Worm (Caenorhabditis elegans) whole organism, young adult: Measurements from ENCODE around the gene mks-2.

ENCODE experiments used
- B0261.1 ChIP-seq: sonication (generic microtip); optimal IDR thresholded peaks from 2 replicates; lab custom pipeline; 2016; ENCODE audit warnings: mild to moderate bottlenecking, missing genetic modification characterization, moderate library complexity, missing compliant biosample characterization
- C06A6.2 ChIP-seq: fragments of 200-800 bp; sonication (Bioruptor generic); conservative IDR thresholded peaks from 2 replicates; pipeline ENCODE4 v1.3.6; 2022; ENCODE audit warnings: missing genetic modification characterization, missing compliant biosample characterization
- C17E4.6 ChIP-seq: fragments of 200-800 bp; sonication (Bioruptor generic); IDR thresholded peaks from 2 replicates; pipeline ENCODE4 v1.3.6; 2022; ENCODE audit warnings: missing genetic modification reagents, missing genetic modification characterization, missing compliant biosample characterization
- F10E7.11 ChIP-seq: sonication (generic microtip); optimal IDR thresholded peaks from 2 replicates; lab custom pipeline; 2017; ENCODE audit warnings: mild to moderate bottlenecking, missing genetic modification characterization, moderate library complexity, missing compliant biosample characterization
- F23B12.7 ChIP-seq: sonication (generic microtip); optimal IDR thresholded peaks from 2 replicates; lab custom pipeline; 2017; ENCODE audit warnings: missing genetic modification characterization, mild to moderate bottlenecking, missing compliant biosample characterization, antibody characterized with exemption, moderate library complexity; ENCODE audit not compliant: insufficient read depth
- F39B2.1 ChIP-seq: fragments of 200-800 bp; sonication (Bioruptor generic); IDR thresholded peaks from 2 replicates; pipeline ENCODE4 v1.3.6; 2022; ENCODE audit warnings: missing genetic modification reagents, missing genetic modification characterization, missing compliant biosample characterization
- F55B11.4 ChIP-seq: sonication (generic microtip); optimal IDR thresholded peaks from 2 replicates; lab custom pipeline; 2016; ENCODE audit warnings: missing compliant biosample characterization, missing genetic modification characterization, borderline replicate concordance; ENCODE audit not compliant: insufficient read depth
- F57C9.4 ChIP-seq: sonication (generic microtip); optimal IDR thresholded peaks from 2 replicates; lab custom pipeline; 2017; ENCODE audit warnings: mild to moderate bottlenecking, missing genetic modification characterization, missing compliant biosample characterization
- K11D2.4 ChIP-seq: fragments of 200-800 bp; sonication (Bioruptor generic); IDR thresholded peaks from 2 replicates; pipeline ENCODE4 v1.3.6; 2022; ENCODE audit warnings: missing genetic modification reagents, missing genetic modification characterization, missing compliant biosample characterization
- T26A5.8 ChIP-seq: sonication (generic microtip); optimal IDR thresholded peaks from 2 replicates; lab custom pipeline; 2016; ENCODE audit warnings: missing genetic modification characterization, missing compliant biosample characterization
- Y56A3A.18 ChIP-seq: fragments of 200-800 bp; sonication (Bioruptor generic); IDR thresholded peaks from 2 replicates; pipeline ENCODE4 v1.3.6; 2022; ENCODE audit warnings: missing genetic modification reagents, missing genetic modification characterization, missing compliant biosample characterization
- ZK185.1 ChIP-seq: sonication (generic microtip); optimal IDR thresholded peaks from 2 replicates; lab custom pipeline; 2016; ENCODE audit warnings: mild to moderate bottlenecking, missing genetic modification characterization, missing compliant biosample characterization; ENCODE audit not compliant: poor library complexity, severe bottlenecking
- ama-1 ChIP-seq, 3 experiments: fragments of 150-350 bp in 1 of 3; sonication (generic microtip) in 2 of 3; optimal IDR thresholded peaks; 2 replicates each; lab custom pipeline; 2014 to 2018; ENCODE audit warnings: missing biosample characterization in 2 of 3, missing genetic modification characterization in 2 of 3, missing genetic modification reagents in 2 of 3
- attf-5 ChIP-seq: fragments of 200-800 bp; sonication (Bioruptor generic); optimal IDR thresholded peaks from 2 replicates; lab custom pipeline; 2018; ENCODE audit warnings: mild to moderate bottlenecking, missing genetic modification characterization, missing compliant biosample characterization
- attf-6 ChIP-seq: fragments of 200-800 bp; sonication (Bioruptor generic); IDR thresholded peaks from 2 replicates; pipeline ENCODE4 v1.3.6; 2022; ENCODE audit warnings: missing genetic modification reagents, missing genetic modification characterization, missing compliant biosample characterization
- cebp-1 ChIP-seq, 2 experiments: fragments of 200-800 bp in 1 of 2; sonication (Bioruptor generic) in 1 of 2; sonication (generic microtip) in 1 of 2; IDR thresholded peaks in 1 of 2; optimal IDR thresholded peaks in 1 of 2; 2 replicates each; pipeline versions ENCODE4 v1.3.6 to Lab custom; 2017 to 2022; ENCODE audit warnings: missing compliant biosample characterization in 2 of 2, missing genetic modification characterization in 2 of 2, mild to moderate bottlenecking in 1 of 2, missing genetic modification reagents in 1 of 2, moderate library complexity in 1 of 2
- ceh-79 ChIP-seq: sonication (generic microtip); optimal IDR thresholded peaks from 2 replicates; lab custom pipeline; 2017; ENCODE audit warnings: mild to moderate bottlenecking, missing genetic modification characterization, missing compliant biosample characterization
- ceh-91 ChIP-seq: fragments of 200-800 bp; sonication (Bioruptor generic); IDR thresholded peaks from 2 replicates; pipeline ENCODE4 v1.3.6; 2022; ENCODE audit warnings: missing genetic modification reagents, missing genetic modification characterization, missing compliant biosample characterization
- chd-7 ChIP-seq: sonication (generic microtip); optimal IDR thresholded peaks from 2 replicates; lab custom pipeline; 2016; ENCODE audit warnings: mild to moderate bottlenecking, missing genetic modification characterization, moderate library complexity, missing compliant biosample characterization
- dox-1 ChIP-seq: fragments of 200-800 bp; sonication (Bioruptor generic); IDR thresholded peaks from 2 replicates; pipeline ENCODE4 v1.3.6; 2022; ENCODE audit warnings: missing genetic modification reagents, missing genetic modification characterization, missing compliant biosample characterization
- egrh-3 ChIP-seq: fragments of 200-800 bp; sonication (Bioruptor generic); IDR thresholded peaks from 2 replicates; pipeline ENCODE4 v1.3.6; 2022; ENCODE audit warnings: missing genetic modification reagents, missing genetic modification characterization, missing compliant biosample characterization
- ekl-4 ChIP-seq: fragments of 200-800 bp; sonication (Bioruptor generic); IDR thresholded peaks from 2 replicates; pipeline ENCODE4 v1.3.6; 2022; ENCODE audit warnings: missing genetic modification reagents, missing genetic modification characterization, missing compliant biosample characterization
- hmg-1.2 ChIP-seq: fragments of 200-800 bp; sonication (Bioruptor generic); IDR thresholded peaks from 2 replicates; pipeline ENCODE4 v1.3.6; 2022; ENCODE audit warnings: missing genetic modification reagents, missing genetic modification characterization, missing compliant biosample characterization
- lag-1 ChIP-seq: fragments of 200-800 bp; sonication (Bioruptor generic); IDR thresholded peaks from 2 replicates; pipeline ENCODE4 v1.3.6; 2022; ENCODE audit warnings: missing genetic modification reagents, missing genetic modification characterization, missing compliant biosample characterization
- let-526 ChIP-seq: fragments of 200-800 bp; sonication (Bioruptor generic); IDR thresholded peaks from 2 replicates; pipeline ENCODE4 v1.3.6; 2022; ENCODE audit warnings: missing genetic modification reagents, missing genetic modification characterization, missing compliant biosample characterization
- lin-35 ChIP-seq, 3 experiments: fragments of 150-350 bp in 2 of 3; sonication (generic microtip) in 1 of 3; optimal IDR thresholded peaks; 2 replicates each; lab custom pipeline; 2014 to 2018; ENCODE audit warnings: missing biosample characterization in 3 of 3, missing genetic modification characterization in 3 of 3, missing genetic modification reagents in 3 of 3
- lin-54 ChIP-seq: fragments of 200-800 bp; sonication (Bioruptor generic); optimal IDR thresholded peaks from 2 replicates; lab custom pipeline; 2018; ENCODE audit warnings: mild to moderate bottlenecking, missing genetic modification characterization, missing compliant biosample characterization
- madf-8 ChIP-seq: fragments of 200-800 bp; sonication (Bioruptor generic); conservative IDR thresholded peaks from 2 replicates; pipeline ENCODE4 v1.3.6; 2022; ENCODE audit warnings: missing genetic modification reagents, missing genetic modification characterization, missing compliant biosample characterization
- nfyb-1 ChIP-seq: fragments of 200-800 bp; sonication (Bioruptor generic); IDR thresholded peaks from 2 replicates; pipeline ENCODE4 v1.3.6; 2022; ENCODE audit warnings: missing genetic modification reagents, missing genetic modification characterization, missing compliant biosample characterization
- nhr-90 ChIP-seq: sonication (generic microtip); optimal IDR thresholded peaks from 2 replicates; lab custom pipeline; 2016; ENCODE audit warnings: missing genotype, mild to moderate bottlenecking, missing genetic modification characterization, missing compliant biosample characterization
- pbrm-1 ChIP-seq: fragments of 200-800 bp; sonication (Bioruptor generic); IDR thresholded peaks from 2 replicates; pipeline ENCODE4 v1.3.6; 2022; ENCODE audit warnings: missing genetic modification reagents, missing genetic modification characterization, missing compliant biosample characterization
- pha-4 ChIP-seq: fragments of 150-350 bp; sonication (generic microtip); optimal IDR thresholded peaks from 2 replicates; lab custom pipeline; 2014; ENCODE audit warnings: missing biosample characterization, missing genetic modification reagents, missing genetic modification characterization
- rec-8 ChIP-seq, 2 experiments: sonication (generic microtip); optimal IDR thresholded peaks; 2 replicates each; lab custom pipeline; 2016; ENCODE audit warnings: mild to moderate bottlenecking in 2 of 2, missing genetic modification characterization in 2 of 2, missing genetic modification reagents in 2 of 2, missing genotype in 2 of 2, missing biosample characterization in 1 of 2, missing compliant biosample characterization in 1 of 2, moderate library complexity in 1 of 2
- repo-1 ChIP-seq: sonication (generic microtip); optimal IDR thresholded peaks from 2 replicates; lab custom pipeline; 2017; ENCODE audit warnings: mild to moderate bottlenecking, missing genetic modification characterization, missing compliant biosample characterization
- snpc-3.4 ChIP-seq: sonication (generic microtip); optimal IDR thresholded peaks from 2 replicates; lab custom pipeline; 2017; ENCODE audit warnings: missing genetic modification characterization, mild to moderate bottlenecking, missing compliant biosample characterization, antibody characterized with exemption, moderate library complexity, missing genotype, missing genetic modification reagents
- somi-1 ChIP-seq: fragments of 200-800 bp; sonication (Bioruptor generic); optimal IDR thresholded peaks from 2 replicates; lab custom pipeline; 2018; ENCODE audit warnings: mild to moderate bottlenecking, missing genetic modification characterization, missing compliant biosample characterization
- tbp1 ChIP-seq: fragments of 200-800 bp; sonication (Bioruptor generic); optimal IDR thresholded peaks from 2 replicates; lab custom pipeline; 2018; ENCODE audit warnings: mild to moderate bottlenecking, missing genetic modification characterization, missing compliant biosample characterization
- tbx-9 ChIP-seq: sonication (generic microtip); optimal IDR thresholded peaks from 2 replicates; lab custom pipeline; 2016; ENCODE audit warnings: borderline replicate concordance, missing genetic modification characterization, inconsistent platforms, missing compliant biosample characterization
- unc-130 ChIP-seq: sonication (generic microtip); optimal IDR thresholded peaks from 2 replicates; lab custom pipeline; 2016; ENCODE audit warnings: missing genetic modification reagents, missing genetic modification characterization, missing compliant biosample characterization
- unc-62 ChIP-seq: fragments of 150-350 bp; optimal IDR thresholded peaks from 2 replicates; lab custom pipeline; 2014; ENCODE audit warnings: missing biosample characterization, missing genetic modification reagents, missing genetic modification characterization
- ztf-18 ChIP-seq: sonication (generic microtip); optimal IDR thresholded peaks from 2 replicates; lab custom pipeline; 2016; ENCODE audit warnings: missing genotype, mild to moderate bottlenecking, missing genetic modification characterization, missing compliant biosample characterization
- ztf-3 ChIP-seq: fragments of 200-800 bp; sonication (Bioruptor generic); optimal IDR thresholded peaks from 2 replicates; lab custom pipeline; 2018; ENCODE audit warnings: mild to moderate bottlenecking, missing genetic modification characterization, missing compliant biosample characterization
- ztf-6 ChIP-seq: fragments of 200-800 bp; sonication (Bioruptor generic); IDR thresholded peaks from 2 replicates; pipeline ENCODE4 v1.3.6; 2022; ENCODE audit warnings: missing genetic modification reagents, missing genetic modification characterization, missing compliant biosample characterization

mks-2 gene

ce11 chrII:6250782-6251461 is 31.7 kb upstream of the mks-2 start, which contains the start of gene phb-2 (continued):
- TF ChIP-seq pbrm-1 (GFP tag; lab: Robert Waterston, UW) (peak; percentile 48; the same call in 1 of the 2 replicates), repo-1 (tag; lab: Kevin White, UChicago) (no peak), attf-6 (GFP tag; lab: Robert Waterston, UW) (no peak), ztf-6 (GFP tag; lab: Robert Waterston, UW) (no peak), rec-8 (tag; optimal IDR thresholded peaks at IDR 0.05; lab: Kevin White, UChicago) (no peak), egrh-3 (GFP tag; lab: Robert Waterston, UW) (no peak), F55B11.4 (tag; lab: Kevin White, UChicago) (no peak), lin-54 (GFP tag; lab: Kevin White, UChicago) (peak; percentile 93), K11D2.4 (GFP tag; lab: Robert Waterston, UW) (no peak), ekl-4 (GFP tag; lab: Robert Waterston, UW) (peak; percentile 59), ZK185.1 (tag; lab: Kevin White, UChicago) (peak; percentile 22), madf-8 (0 out of 2 replicates have a peak, but pooled peaks have one; percentile 25), C06A6.2 (GFP tag; lab: Robert Waterston, UW) (no peak), ceh-79 (tag; lab: Kevin White, UChicago) (no peak), pha-4 (peak; percentile 51), lin-35 (GFP tag; optimal IDR thresholded peaks at IDR 0.05; lab: Kevin White, UChicago) (peak in 2 of 3 experiments; percentile 2 to 90), unc-62 (GFP tag; lab: Kevin White, UChicago) (no peak), F39B2.1 (GFP tag; lab: Robert Waterston, UW) (no peak), hmg-1.2 (GFP tag; lab: Robert Waterston, UW) (peak; percentile 92), tbp1 (GFP tag; lab: Kevin White, UChicago) (peak; percentile 49), chd-7 (no peak), F57C9.4 (tag; lab: Kevin White, UChicago) (no peak), ceh-91 (GFP tag; lab: Robert Waterston, UW) (peak; percentile 52), lag-1 (no peak), ztf-3 (GFP tag; lab: Kevin White, UChicago) (no peak), dox-1 (peak; percentile 78), ztf-18 (tag; lab: Kevin White, UChicago) (peak; percentile 27), unc-130 (GFP tag; lab: Kevin White, UChicago) (no peak), attf-5 (peak; percentile 77), B0261.1 (no peak), snpc-3.4 (tag; lab: Kevin White, UChicago) (peak; percentile 19), let-526 (GFP tag; lab: Robert Waterston, UW) (0 out of 2 replicates have a peak, but pooled peaks have one; percentile 7), F23B12.7 (tag; lab: Kevin White, UChicago) (peak; percentile 95), F10E7.11 (tag; lab: Kevin White, UChicago) (no peak), cebp-1 (GFP tag; IDR thresholded peaks at IDR 0.05; lab: Robert Waterston, UW) (0 out of 2 replicates have a peak, but pooled peaks have one; percentile 14), cebp-1 (tag; optimal IDR thresholded peaks at IDR 0.05; lab: Kevin White, UChicago) (peak; percentile 59), tbx-9 (tag; lab: Kevin White, UChicago) (no peak), nhr-90 (no peak), ama-1 (optimal IDR thresholded peaks at IDR 0.05; lab: Kevin White, UChicago) (no peak), ama-1 (GFP tag; optimal IDR thresholded peaks at IDR 0.05; lab: Kevin White, UChicago) (peak in 1 of 2 experiments; percentile 32), C17E4.6 (GFP tag; lab: Robert Waterston, UW) (peak; percentile 39; the same call in 1 of the 2 replicates), somi-1 (GFP tag; lab: Kevin White, UChicago) (no peak), T26A5.8 (no peak), nfyb-1 (GFP tag; lab: Robert Waterston, UW) (peak; percentile 58; the same call in 1 of the 2 replicates), Y56A3A.18 (no peak)
